Worm (Caenorhabditis elegans): ENCODE data around the gene Y38H6C.15.

DNA sequence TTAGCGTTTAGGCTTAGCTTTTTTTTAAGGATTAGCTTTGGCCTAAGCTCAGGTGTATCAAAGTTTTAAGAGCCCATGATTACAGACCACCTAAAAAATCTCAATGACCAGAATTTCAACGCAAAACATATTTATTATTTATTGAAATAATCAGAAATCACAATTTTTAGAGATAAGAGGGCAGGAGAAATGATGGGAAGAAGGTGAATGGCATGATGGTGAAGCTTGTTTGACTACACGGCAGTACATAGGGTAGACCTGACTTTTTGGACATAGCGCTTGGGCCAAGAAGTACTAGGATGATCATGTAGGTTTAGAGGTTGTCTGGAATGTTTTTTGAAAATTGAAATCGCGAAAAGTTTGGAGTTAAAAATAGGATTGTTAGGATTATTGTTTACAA is 36.5 kb downstream of the Y38H6C.15 start:
- TF ChIP-seq ama-1 (optimal IDR thresholded peaks at IDR 0.05): no peak
- no peak for TF ChIP-seq ama-1 (GFP tag; optimal IDR thresholded peaks at IDR 0.05)
- no peak for TF ChIP-seq dpl-1 (GFP tag; optimal IDR thresholded peaks at IDR 0.05)
- no peak for TF ChIP-seq hsf-1 (GFP tag; IDR thresholded peaks at IDR 0.05)
- no peak for TF ChIP-seq F57C9.4 (tag; optimal IDR thresholded peaks at IDR 0.05)
- TF ChIP-seq tbp1 (GFP tag; optimal IDR thresholded peaks at IDR 0.05): no peak
- no peak for TF ChIP-seq efl-1 (GFP tag; optimal IDR thresholded peaks at IDR 0.05)
- no peak for TF ChIP-seq ceh-79 (tag; optimal IDR thresholded peaks at IDR 0.05)
- no peak for TF ChIP-seq C17E4.6 (GFP tag; IDR thresholded peaks at IDR 0.05)
- no peak for TF ChIP-seq sea-2 (GFP tag; IDR thresholded peaks at IDR 0.05)
- TF ChIP-seq dpff-1 (tag; optimal IDR thresholded peaks at IDR 0.05): no peak
